Fruit fly (Drosophila melanogaster) S2 (cell line): ENCODE data around the gene lectin-24A.

Experiments used
- CG8478 ChIP-seq: fragments of >200 bp; optimal IDR thresholded peaks from 2 replicates; lab custom pipeline; 2018
- CTCF ChIP-seq, 2 experiments: fragments of >200 bp; optimal IDR thresholded peaks; 2 replicates each; lab custom pipeline; 2018

dm6 chr2L:3668451-3668850 is 49.1 kb downstream of the lectin-24A start, which contains the start of gene Sfp24Ba:
- no peak for TF ChIP-seq CG8478
- TF ChIP-seq CTCF (optimal IDR thresholded peaks at IDR 0.05; lab: Kevin White, UChicago) = no peak
